Worm (Caenorhabditis elegans) whole organism, young adult: ENCODE results near the gene F40G9.6.

Experiments used
- B0035.1 ChIP-seq: sonication (generic microtip); optimal IDR thresholded peaks from 2 replicates; lab custom pipeline; 2016; ENCODE audit warnings: missing genetic modification characterization, mild to moderate bottlenecking, missing compliant biosample characterization, missing genotype, missing genetic modification reagents
- B0261.1 ChIP-seq: sonication (generic microtip); optimal IDR thresholded peaks from 2 replicates; lab custom pipeline; 2016; ENCODE audit warnings: mild to moderate bottlenecking, missing genetic modification characterization, moderate library complexity, missing compliant biosample characterization
- B0336.3 ChIP-seq: fragments of 200-800 bp; sonication (Bioruptor generic); IDR thresholded peaks from 2 replicates; pipeline ENCODE4 v1.3.6; 2022; ENCODE audit warnings: missing genetic modification characterization, missing compliant biosample characterization
- F37B4.10 ChIP-seq: fragments of 200-800 bp; sonication (Bioruptor generic); IDR thresholded peaks from 2 replicates; pipeline ENCODE4 v1.3.6; 2022; ENCODE audit warnings: missing genetic modification characterization, missing compliant biosample characterization
- F57A8.1 ChIP-seq: fragments of 200-800 bp; sonication (Bioruptor generic); optimal IDR thresholded peaks from 2 replicates; lab custom pipeline; 2018; ENCODE audit warnings: mild to moderate bottlenecking, missing genetic modification characterization, moderate library complexity, missing compliant biosample characterization
- Y67H2A.10 ChIP-seq: fragments of 200-800 bp; sonication (Bioruptor generic); conservative IDR thresholded peaks from 2 replicates; pipeline ENCODE4 v1.3.6; 2022; ENCODE audit warnings: missing genetic modification reagents, missing genetic modification characterization, missing compliant biosample characterization
- bed-2 ChIP-seq: fragments of 200-800 bp; sonication (Bioruptor generic); IDR thresholded peaks from 2 replicates; pipeline ENCODE4 v1.3.6; 2022; ENCODE audit warnings: missing genetic modification reagents, missing genetic modification characterization, missing compliant biosample characterization
- cebp-1 ChIP-seq, 2 experiments: fragments of 200-800 bp in 1 of 2; sonication (Bioruptor generic) in 1 of 2; sonication (generic microtip) in 1 of 2; IDR thresholded peaks in 1 of 2; optimal IDR thresholded peaks in 1 of 2; 2 replicates each; pipeline versions ENCODE4 v1.3.6 to Lab custom; 2017 to 2022; ENCODE audit warnings: missing compliant biosample characterization in 2 of 2, missing genetic modification characterization in 2 of 2, mild to moderate bottlenecking in 1 of 2, missing genetic modification reagents in 1 of 2, moderate library complexity in 1 of 2
- ceh-100 ChIP-seq: fragments of 200-800 bp; sonication (Bioruptor generic); IDR thresholded peaks from 2 replicates; pipeline ENCODE4 v1.3.6; 2022; ENCODE audit warnings: missing genetic modification reagents, missing genetic modification characterization, missing compliant biosample characterization
- ceh-79 ChIP-seq: sonication (generic microtip); optimal IDR thresholded peaks from 2 replicates; lab custom pipeline; 2017; ENCODE audit warnings: mild to moderate bottlenecking, missing genetic modification characterization, missing compliant biosample characterization
- dpff-1 ChIP-seq: sonication (generic microtip); optimal IDR thresholded peaks from 2 replicates; lab custom pipeline; 2017; ENCODE audit warnings: mild to moderate bottlenecking, missing genetic modification characterization, missing compliant biosample characterization
- egl-44 ChIP-seq: fragments of 200-800 bp; sonication (Bioruptor generic); IDR thresholded peaks from 2 replicates; pipeline ENCODE4 v1.3.6; 2022; ENCODE audit warnings: missing genetic modification reagents, missing genetic modification characterization, missing compliant biosample characterization
- ets-4 ChIP-seq: fragments of 200-800 bp; sonication (Bioruptor generic); optimal IDR thresholded peaks from 2 replicates; lab custom pipeline; 2018; ENCODE audit warnings: mild to moderate bottlenecking, missing genetic modification characterization, missing compliant biosample characterization
- him-1 ChIP-seq: sonication (generic microtip); optimal IDR thresholded peaks from 2 replicates; lab custom pipeline; 2016; ENCODE audit warnings: missing genotype, missing genetic modification reagents, missing genetic modification characterization, missing compliant biosample characterization
- hmg-1.2 ChIP-seq: fragments of 200-800 bp; sonication (Bioruptor generic); IDR thresholded peaks from 2 replicates; pipeline ENCODE4 v1.3.6; 2022; ENCODE audit warnings: missing genetic modification reagents, missing genetic modification characterization, missing compliant biosample characterization
- hrde-1 ChIP-seq: sonication (generic microtip); optimal IDR thresholded peaks from 2 replicates; lab custom pipeline; 2016; ENCODE audit warnings: missing genetic modification characterization, mild to moderate bottlenecking, missing compliant biosample characterization, moderate library complexity, missing genotype, missing genetic modification reagents, borderline replicate concordance
- let-526 ChIP-seq: fragments of 200-800 bp; sonication (Bioruptor generic); IDR thresholded peaks from 2 replicates; pipeline ENCODE4 v1.3.6; 2022; ENCODE audit warnings: missing genetic modification reagents, missing genetic modification characterization, missing compliant biosample characterization
- let-607 ChIP-seq, 2 experiments: fragments of 200-800 bp in 1 of 2; sonication (Bioruptor generic) in 1 of 2; sonication (generic microtip) in 1 of 2; optimal IDR thresholded peaks; 2 replicates each; lab custom pipeline; 2016 to 2018; ENCODE audit warnings: mild to moderate bottlenecking in 2 of 2, missing compliant biosample characterization in 2 of 2, missing genetic modification characterization in 2 of 2, moderate library complexity in 2 of 2, missing genotype in 1 of 2
- lin-40 ChIP-seq: sonication (generic microtip); optimal IDR thresholded peaks from 2 replicates; lab custom pipeline; 2016; ENCODE audit warnings: missing genetic modification characterization, mild to moderate bottlenecking, missing compliant biosample characterization, missing genotype, missing genetic modification reagents
- lsl-1 ChIP-seq: fragments of 200-800 bp; sonication (Bioruptor generic); optimal IDR thresholded peaks from 2 replicates; lab custom pipeline; 2018; ENCODE audit warnings: mild to moderate bottlenecking, missing genetic modification characterization, moderate library complexity, missing compliant biosample characterization
- mel-28 ChIP-seq: sonication (generic microtip); optimal IDR thresholded peaks from 2 replicates; lab custom pipeline; 2016; ENCODE audit warnings: borderline replicate concordance, mild to moderate bottlenecking, missing genetic modification characterization, missing compliant biosample characterization
- mxl-1 ChIP-seq: sonication (generic microtip); optimal IDR thresholded peaks from 2 replicates; lab custom pipeline; 2016; ENCODE audit warnings: missing genetic modification characterization, missing compliant biosample characterization
- nfya-1 ChIP-seq: sonication (generic microtip); optimal IDR thresholded peaks from 2 replicates; lab custom pipeline; 2017; ENCODE audit warnings: antibody characterized with exemption, missing compliant biosample characterization, missing genetic modification characterization, borderline replicate concordance; ENCODE audit not compliant: insufficient read depth
- nhr-80 ChIP-seq: sonication (generic microtip); optimal IDR thresholded peaks from 2 replicates; lab custom pipeline; 2016; ENCODE audit warnings: missing genetic modification characterization, missing compliant biosample characterization
- rcor-1 ChIP-seq: fragments of 200-800 bp; sonication (Bioruptor generic); IDR thresholded peaks from 2 replicates; pipeline ENCODE4 v1.3.6; 2022; ENCODE audit warnings: missing genetic modification reagents, missing genetic modification characterization, missing compliant biosample characterization
- rpc-1 ChIP-seq, 2 experiments: fragments of 150-350 bp in 1 of 2; sonication (generic microtip) in 1 of 2; optimal IDR thresholded peaks; 2 replicates each; lab custom pipeline; 2014 to 2018; ENCODE audit warnings: missing biosample characterization in 1 of 2, missing genetic modification characterization in 1 of 2, missing genetic modification reagents in 1 of 2, missing genotype in 1 of 2
- snpc-4 ChIP-seq, 5 experiments: fragments of 150-350 bp in 1 of 5; sonication (generic microtip) in 4 of 5; optimal IDR thresholded peaks; 2 replicates each; lab custom pipeline; 2014 to 2018; ENCODE audit warnings: missing genetic modification characterization in 5 of 5, missing biosample characterization in 3 of 5, antibody characterized with exemption in 2 of 5, mild to moderate bottlenecking in 2 of 5, missing compliant biosample characterization in 2 of 5, missing genotype in 2 of 5, moderate library complexity in 2 of 5, missing genetic modification reagents in 1 of 5
- somi-1 ChIP-seq: fragments of 200-800 bp; sonication (Bioruptor generic); optimal IDR thresholded peaks from 2 replicates; lab custom pipeline; 2018; ENCODE audit warnings: mild to moderate bottlenecking, missing genetic modification characterization, missing compliant biosample characterization
- tbp1 ChIP-seq: fragments of 200-800 bp; sonication (Bioruptor generic); optimal IDR thresholded peaks from 2 replicates; lab custom pipeline; 2018; ENCODE audit warnings: mild to moderate bottlenecking, missing genetic modification characterization, missing compliant biosample characterization
- tlf-1 ChIP-seq: fragments of 200-800 bp; sonication (Bioruptor generic); optimal IDR thresholded peaks from 2 replicates; lab custom pipeline; 2018; ENCODE audit warnings: mild to moderate bottlenecking, missing genetic modification characterization, missing compliant biosample characterization
- unc-62 ChIP-seq: fragments of 150-350 bp; optimal IDR thresholded peaks from 2 replicates; lab custom pipeline; 2014; ENCODE audit warnings: missing biosample characterization, missing genetic modification reagents, missing genetic modification characterization
- zfh-2 ChIP-seq: fragments of 200-800 bp; sonication (Bioruptor generic); conservative IDR thresholded peaks from 2 replicates; pipeline ENCODE4 v1.3.6; 2022; ENCODE audit warnings: missing genetic modification reagents, missing genetic modification characterization, missing compliant biosample characterization
- ztf-18 ChIP-seq: sonication (generic microtip); optimal IDR thresholded peaks from 2 replicates; lab custom pipeline; 2016; ENCODE audit warnings: missing genotype, mild to moderate bottlenecking, missing genetic modification characterization, missing compliant biosample characterization
- ztf-22 ChIP-seq: fragments of 200-800 bp; sonication (Bioruptor generic); optimal IDR thresholded peaks from 2 replicates; lab custom pipeline; 2018; ENCODE audit warnings: mild to moderate bottlenecking, missing genetic modification characterization, moderate library complexity, missing compliant biosample characterization
- ztf-26 ChIP-seq: sonication (generic microtip); optimal IDR thresholded peaks from 2 replicates; lab custom pipeline; 2017; ENCODE audit warnings: missing genetic modification characterization, missing compliant biosample characterization

Gene F40G9.6

DNA sequence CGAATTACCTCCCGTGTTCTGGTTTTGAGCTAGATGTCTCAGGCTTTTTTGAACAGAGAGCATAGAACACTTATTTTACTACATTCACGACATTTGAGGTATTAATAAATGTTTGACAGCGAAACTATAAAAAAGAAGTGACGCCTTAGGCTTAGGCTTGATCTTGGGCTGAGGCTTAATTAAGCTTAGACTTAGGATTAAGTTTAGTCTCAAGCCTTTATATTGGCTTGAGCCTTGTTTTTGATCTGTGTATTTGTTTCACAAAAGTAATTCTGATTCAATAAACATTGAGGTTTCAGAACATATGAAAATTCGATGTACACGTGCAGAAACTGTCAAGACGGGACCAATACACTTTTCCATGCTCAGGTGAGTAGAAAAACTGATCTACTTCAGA, 30.4 kb downstream of the F40G9.6 start, which contains the start of gene klp-20:
Gene klp-20, plus strand, starts transcription at position 298 of the 397 bp plus-strand sequence.
- no peak for TF ChIP-seq lsl-1 (GFP tag; lab: Kevin White, UChicago)
- TF ChIP-seq let-526 (GFP tag; lab: Robert Waterston, UW) = no peak
- TF ChIP-seq ztf-22 (GFP tag; lab: Kevin White, UChicago) = no peak
- TF ChIP-seq ztf-18 (tag; lab: Kevin White, UChicago) = no peak
- no peak for TF ChIP-seq ztf-26
- TF ChIP-seq tlf-1 = no peak
- TF ChIP-seq nhr-80 = no peak
- no peak for TF ChIP-seq him-1 (tag; lab: Kevin White, UChicago)
- TF ChIP-seq tbp1 (GFP tag; lab: Kevin White, UChicago) = no peak
- no peak for TF ChIP-seq hrde-1 (tag; lab: Kevin White, UChicago)
- no peak for TF ChIP-seq B0035.1 (tag; lab: Kevin White, UChicago)
- no peak for TF ChIP-seq Y67H2A.10 (GFP tag; lab: Robert Waterston, UW)
- TF ChIP-seq ceh-100 (GFP tag; lab: Robert Waterston, UW) = no peak
- no peak for TF ChIP-seq ceh-79 (tag; lab: Kevin White, UChicago)
- no peak for TF ChIP-seq zfh-2

DNA sequence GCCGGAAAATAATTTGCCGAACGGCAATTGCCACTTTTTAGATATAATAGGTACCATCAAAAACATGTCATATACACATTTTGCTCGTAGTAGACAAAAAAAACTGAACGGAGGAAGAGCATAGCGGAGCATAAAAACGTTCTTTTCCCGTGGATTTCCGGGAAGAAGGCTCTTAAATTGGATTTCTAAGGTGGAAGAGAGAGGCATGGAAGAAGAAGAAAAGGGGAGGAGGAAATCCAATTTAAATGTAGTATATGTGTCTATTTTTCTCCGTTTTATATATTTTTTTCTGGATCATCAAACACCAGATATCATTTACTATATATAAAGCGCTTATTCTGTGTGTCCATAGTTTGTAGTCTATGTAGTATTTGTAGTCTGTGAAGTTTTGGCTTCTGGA, 32.0 kb downstream of the F40G9.6 start:
- no peak for TF ChIP-seq unc-62 (GFP tag; lab: Kevin White, UChicago)
- no peak for TF ChIP-seq lin-40 (tag; lab: Kevin White, UChicago)
- no peak for TF ChIP-seq hmg-1.2
- no peak for TF ChIP-seq snpc-4 (GFP tag; optimal IDR thresholded peaks at IDR 0.05; lab: Kevin White, UChicago)
- TF ChIP-seq snpc-4 (tag; optimal IDR thresholded peaks at IDR 0.05; lab: Kevin White, UChicago) = no peak
- no peak for TF ChIP-seq ets-4
- no peak for TF ChIP-seq somi-1 (GFP tag; lab: Kevin White, UChicago)
- no peak for TF ChIP-seq F57A8.1 (GFP tag; lab: Kevin White, UChicago)
- no peak for TF ChIP-seq tlf-1
- TF ChIP-seq rcor-1 (GFP tag; lab: Robert Waterston, UW) = no peak
- no peak for TF ChIP-seq let-607 (tag; optimal IDR thresholded peaks at IDR 0.05; lab: Kevin White, UChicago)
- TF ChIP-seq nfya-1 (tag; lab: Kevin White, UChicago) = no peak
- TF ChIP-seq rpc-1 (optimal IDR thresholded peaks at IDR 0.05; lab: Kevin White, UChicago) = no peak
- no peak for TF ChIP-seq rpc-1 (tag; optimal IDR thresholded peaks at IDR 0.05; lab: Kevin White, UChicago)
- TF ChIP-seq B0261.1 = no peak
- TF ChIP-seq mxl-1 (tag; lab: Kevin White, UChicago) = no peak
- TF ChIP-seq dpff-1 (tag; lab: Kevin White, UChicago) = no peak

DNA sequence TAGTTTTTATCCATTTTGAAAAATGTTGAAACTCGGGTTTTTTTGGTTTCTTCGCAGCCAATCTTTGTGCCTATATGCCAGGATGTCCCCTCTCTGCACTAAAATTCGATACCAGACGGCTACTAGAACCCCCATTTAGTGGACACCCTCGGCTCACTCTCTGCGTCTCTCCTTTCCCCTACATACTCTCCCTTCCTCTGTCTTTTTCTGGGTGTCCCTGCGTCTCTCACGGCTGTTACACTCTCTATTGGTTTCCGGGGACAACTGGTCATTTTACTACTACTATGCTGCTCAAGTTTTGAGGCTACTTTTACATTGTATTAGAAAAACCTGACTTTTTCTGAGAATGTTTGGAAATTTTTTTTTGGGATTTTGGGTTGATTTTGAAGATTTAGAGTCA, 41.0 kb downstream of the F40G9.6 start:
- TF ChIP-seq mel-28 (tag; lab: Kevin White, UChicago) (no peak), hmg-1.2 (peak; percentile 83; the same call in 1 of the 2 replicates), egl-44 (GFP tag; lab: Robert Waterston, UW) (no peak), F37B4.10 (GFP tag; lab: Robert Waterston, UW) (no peak), bed-2 (no peak), B0336.3 (GFP tag; lab: Robert Waterston, UW) (no peak), cebp-1 (GFP tag; IDR thresholded peaks at IDR 0.05; lab: Robert Waterston, UW) (no peak), cebp-1 (tag; optimal IDR thresholded peaks at IDR 0.05; lab: Kevin White, UChicago) (no peak)
